Worm (Caenorhabditis elegans): Measurements from ENCODE around the gene F25E5.1.

- TF ChIP-seq unc-62 (GFP tag; optimal IDR thresholded peaks at IDR 0.05) (no peak), nhr-237 (tag; optimal IDR thresholded peaks at IDR 0.05) (no peak), ama-1 (optimal IDR thresholded peaks at IDR 0.05) (no peak), mbf-1 (tag; optimal IDR thresholded peaks at IDR 0.05) (no peak), elt-3 (tag; optimal IDR thresholded peaks at IDR 0.05) (no peak)
These were observed 27.7 kb upstream of the F25E5.1 start, which contains the start of gene F25E5.16 for ce11 chrV:7437985-7438384.
